Worm (Caenorhabditis elegans) whole organism, young adult: ENCODE results near the gene sart-3.
A peak's percentile ranks its signal among the peaks of the same experiment; 100 is the strongest.

Source experiments
- B0019.2 ChIP-seq: fragments of 200-800 bp; sonication (Bioruptor generic); conservative IDR thresholded peaks from 2 replicates; pipeline ENCODE4 v1.3.6; 2022; ENCODE audit warnings: missing genetic modification reagents, missing genetic modification characterization, missing compliant biosample characterization
- B0261.1 ChIP-seq: sonication (generic microtip); optimal IDR thresholded peaks from 2 replicates; lab custom pipeline; 2016; ENCODE audit warnings: mild to moderate bottlenecking, missing genetic modification characterization, moderate library complexity, missing compliant biosample characterization
- D2030.7 ChIP-seq: fragments of 200-800 bp; sonication (Bioruptor generic); IDR thresholded peaks from 2 replicates; pipeline ENCODE4 v1.3.6; 2022; ENCODE audit warnings: missing genetic modification reagents, missing genetic modification characterization, missing compliant biosample characterization
- F10E7.11 ChIP-seq: sonication (generic microtip); optimal IDR thresholded peaks from 2 replicates; lab custom pipeline; 2017; ENCODE audit warnings: mild to moderate bottlenecking, missing genetic modification characterization, moderate library complexity, missing compliant biosample characterization
- F23B12.7 ChIP-seq: sonication (generic microtip); optimal IDR thresholded peaks from 2 replicates; lab custom pipeline; 2017; ENCODE audit warnings: missing genetic modification characterization, mild to moderate bottlenecking, missing compliant biosample characterization, antibody characterized with exemption, moderate library complexity; ENCODE audit not compliant: insufficient read depth
- F33H1.4 ChIP-seq: fragments of 200-800 bp; sonication (Bioruptor generic); IDR thresholded peaks from 2 replicates; pipeline ENCODE4 v1.3.6; 2022; ENCODE audit warnings: missing genetic modification reagents, missing genetic modification characterization, missing compliant biosample characterization
- F37B4.10 ChIP-seq: fragments of 200-800 bp; sonication (Bioruptor generic); IDR thresholded peaks from 2 replicates; pipeline ENCODE4 v1.3.6; 2022; ENCODE audit warnings: missing genetic modification characterization, missing compliant biosample characterization
- F39B2.1 ChIP-seq: fragments of 200-800 bp; sonication (Bioruptor generic); IDR thresholded peaks from 2 replicates; pipeline ENCODE4 v1.3.6; 2022; ENCODE audit warnings: missing genetic modification reagents, missing genetic modification characterization, missing compliant biosample characterization
- Y53G8AR.9 ChIP-seq: fragments of 200-800 bp; sonication (Bioruptor generic); conservative IDR thresholded peaks from 2 replicates; pipeline ENCODE4 v1.3.6; 2022; ENCODE audit warnings: missing genetic modification reagents, missing genetic modification characterization, missing compliant biosample characterization
- Y95B8A.8 ChIP-seq: fragments of 200-800 bp; sonication (Bioruptor generic); IDR thresholded peaks from 2 replicates; pipeline ENCODE4 v1.3.6; 2022; ENCODE audit warnings: missing genetic modification reagents, missing genetic modification characterization, missing compliant biosample characterization
- aptf-2 ChIP-seq: fragments of 200-800 bp; sonication (Bioruptor generic); conservative IDR thresholded peaks from 2 replicates; pipeline ENCODE4 v1.3.6; 2022; ENCODE audit warnings: missing genetic modification reagents, missing genetic modification characterization, missing compliant biosample characterization
- aptf-3 ChIP-seq: fragments of 200-800 bp; sonication (Bioruptor generic); IDR thresholded peaks from 2 replicates; pipeline ENCODE4 v1.3.6; 2022; ENCODE audit warnings: missing genetic modification characterization, missing compliant biosample characterization
- athp-1 ChIP-seq: sonication (generic microtip); optimal IDR thresholded peaks from 2 replicates; lab custom pipeline; 2017; ENCODE audit warnings: mild to moderate bottlenecking, missing genetic modification characterization, missing compliant biosample characterization
- attf-6 ChIP-seq: fragments of 200-800 bp; sonication (Bioruptor generic); IDR thresholded peaks from 2 replicates; pipeline ENCODE4 v1.3.6; 2022; ENCODE audit warnings: missing genetic modification reagents, missing genetic modification characterization, missing compliant biosample characterization
- ccch-3 ChIP-seq: fragments of 200-800 bp; sonication (Bioruptor generic); optimal IDR thresholded peaks from 2 replicates; lab custom pipeline; 2018; ENCODE audit warnings: mild to moderate bottlenecking, missing genetic modification characterization, missing compliant biosample characterization
- ceh-100 ChIP-seq: fragments of 200-800 bp; sonication (Bioruptor generic); IDR thresholded peaks from 2 replicates; pipeline ENCODE4 v1.3.6; 2022; ENCODE audit warnings: missing genetic modification reagents, missing genetic modification characterization, missing compliant biosample characterization
- dox-1 ChIP-seq: fragments of 200-800 bp; sonication (Bioruptor generic); IDR thresholded peaks from 2 replicates; pipeline ENCODE4 v1.3.6; 2022; ENCODE audit warnings: missing genetic modification reagents, missing genetic modification characterization, missing compliant biosample characterization
- dpl-1 ChIP-seq: fragments of 150-350 bp; optimal IDR thresholded peaks from 2 replicates; lab custom pipeline; 2014; ENCODE audit warnings: missing biosample characterization, missing genetic modification reagents, missing genetic modification characterization
- efl-1 ChIP-seq: fragments of 150-350 bp; optimal IDR thresholded peaks from 2 replicates; lab custom pipeline; 2014; ENCODE audit warnings: missing biosample characterization, missing genetic modification reagents, missing genetic modification characterization
- egl-44 ChIP-seq: fragments of 200-800 bp; sonication (Bioruptor generic); IDR thresholded peaks from 2 replicates; pipeline ENCODE4 v1.3.6; 2022; ENCODE audit warnings: missing genetic modification reagents, missing genetic modification characterization, missing compliant biosample characterization
- ekl-4 ChIP-seq: fragments of 200-800 bp; sonication (Bioruptor generic); IDR thresholded peaks from 2 replicates; pipeline ENCODE4 v1.3.6; 2022; ENCODE audit warnings: missing genetic modification reagents, missing genetic modification characterization, missing compliant biosample characterization
- fkh-3 ChIP-seq: sonication (generic microtip); optimal IDR thresholded peaks from 2 replicates; lab custom pipeline; 2016; ENCODE audit warnings: mild to moderate bottlenecking, missing genetic modification characterization, missing compliant biosample characterization
- hmg-1.2 ChIP-seq: fragments of 200-800 bp; sonication (Bioruptor generic); IDR thresholded peaks from 2 replicates; pipeline ENCODE4 v1.3.6; 2022; ENCODE audit warnings: missing genetic modification reagents, missing genetic modification characterization, missing compliant biosample characterization
- hrde-1 ChIP-seq: sonication (generic microtip); optimal IDR thresholded peaks from 2 replicates; lab custom pipeline; 2016; ENCODE audit warnings: missing genetic modification characterization, mild to moderate bottlenecking, missing compliant biosample characterization, moderate library complexity, missing genotype, missing genetic modification reagents, borderline replicate concordance
- hsf-1 ChIP-seq: fragments of 200-800 bp; sonication (Bioruptor generic); IDR thresholded peaks from 2 replicates; pipeline ENCODE4 v1.3.6; 2022; ENCODE audit warnings: missing genetic modification reagents, missing genetic modification characterization, missing compliant biosample characterization
- lin-26 ChIP-seq: fragments of 200-800 bp; sonication (Bioruptor generic); IDR thresholded peaks from 2 replicates; pipeline ENCODE4 v1.3.6; 2022; ENCODE audit warnings: missing genetic modification reagents, missing genetic modification characterization, missing compliant biosample characterization
- lin-40 ChIP-seq: sonication (generic microtip); optimal IDR thresholded peaks from 2 replicates; lab custom pipeline; 2016; ENCODE audit warnings: missing genetic modification characterization, mild to moderate bottlenecking, missing compliant biosample characterization, missing genotype, missing genetic modification reagents
- lsl-1 ChIP-seq: fragments of 200-800 bp; sonication (Bioruptor generic); optimal IDR thresholded peaks from 2 replicates; lab custom pipeline; 2018; ENCODE audit warnings: mild to moderate bottlenecking, missing genetic modification characterization, moderate library complexity, missing compliant biosample characterization
- madf-3 ChIP-seq: fragments of 200-800 bp; sonication (Bioruptor generic); IDR thresholded peaks from 2 replicates; pipeline ENCODE4 v1.3.6; 2022; ENCODE audit warnings: missing genetic modification reagents, missing genetic modification characterization, missing compliant biosample characterization
- madf-6 ChIP-seq: fragments of 200-800 bp; sonication (Bioruptor generic); IDR thresholded peaks from 2 replicates; pipeline ENCODE4 v1.3.6; 2022; ENCODE audit warnings: missing genetic modification reagents, missing genetic modification characterization, missing compliant biosample characterization
- nhr-120 ChIP-seq: fragments of 200-800 bp; sonication (Bioruptor generic); IDR thresholded peaks from 2 replicates; pipeline ENCODE4 v1.3.6; 2022; ENCODE audit warnings: missing genetic modification characterization, missing compliant biosample characterization
- pbrm-1 ChIP-seq: fragments of 200-800 bp; sonication (Bioruptor generic); IDR thresholded peaks from 2 replicates; pipeline ENCODE4 v1.3.6; 2022; ENCODE audit warnings: missing genetic modification reagents, missing genetic modification characterization, missing compliant biosample characterization
- rcor-1 ChIP-seq: fragments of 200-800 bp; sonication (Bioruptor generic); IDR thresholded peaks from 2 replicates; pipeline ENCODE4 v1.3.6; 2022; ENCODE audit warnings: missing genetic modification reagents, missing genetic modification characterization, missing compliant biosample characterization
- snpc-1.1 ChIP-seq: sonication (generic microtip); optimal IDR thresholded peaks from 2 replicates; lab custom pipeline; 2017; ENCODE audit warnings: missing genetic modification characterization, mild to moderate bottlenecking, missing compliant biosample characterization, antibody characterized with exemption, moderate library complexity, missing genotype, missing genetic modification reagents; ENCODE audit not compliant: insufficient read depth
- snpc-1.3 ChIP-seq: sonication (generic microtip); optimal IDR thresholded peaks from 2 replicates; lab custom pipeline; 2017; ENCODE audit warnings: missing genetic modification characterization, mild to moderate bottlenecking, missing compliant biosample characterization, antibody characterized with exemption, moderate library complexity, missing genotype, missing genetic modification reagents; ENCODE audit not compliant: insufficient read depth
- somi-1 ChIP-seq: fragments of 200-800 bp; sonication (Bioruptor generic); optimal IDR thresholded peaks from 2 replicates; lab custom pipeline; 2018; ENCODE audit warnings: mild to moderate bottlenecking, missing genetic modification characterization, missing compliant biosample characterization
- tbp1 ChIP-seq: fragments of 200-800 bp; sonication (Bioruptor generic); optimal IDR thresholded peaks from 2 replicates; lab custom pipeline; 2018; ENCODE audit warnings: mild to moderate bottlenecking, missing genetic modification characterization, missing compliant biosample characterization
- tlf-1 ChIP-seq: fragments of 200-800 bp; sonication (Bioruptor generic); optimal IDR thresholded peaks from 2 replicates; lab custom pipeline; 2018; ENCODE audit warnings: mild to moderate bottlenecking, missing genetic modification characterization, missing compliant biosample characterization
- unc-130 ChIP-seq: sonication (generic microtip); optimal IDR thresholded peaks from 2 replicates; lab custom pipeline; 2016; ENCODE audit warnings: missing genetic modification reagents, missing genetic modification characterization, missing compliant biosample characterization
- ztf-25 ChIP-seq: fragments of 200-800 bp; sonication (Bioruptor generic); IDR thresholded peaks from 2 replicates; pipeline ENCODE4 v1.3.6; 2022; ENCODE audit warnings: missing genetic modification reagents, missing genetic modification characterization, missing compliant biosample characterization
- ztf-26 ChIP-seq: sonication (generic microtip); optimal IDR thresholded peaks from 2 replicates; lab custom pipeline; 2017; ENCODE audit warnings: missing genetic modification characterization, missing compliant biosample characterization
- ztf-6 ChIP-seq: fragments of 200-800 bp; sonication (Bioruptor generic); IDR thresholded peaks from 2 replicates; pipeline ENCODE4 v1.3.6; 2022; ENCODE audit warnings: missing genetic modification reagents, missing genetic modification characterization, missing compliant biosample characterization

The sart-3 gene

DNA sequence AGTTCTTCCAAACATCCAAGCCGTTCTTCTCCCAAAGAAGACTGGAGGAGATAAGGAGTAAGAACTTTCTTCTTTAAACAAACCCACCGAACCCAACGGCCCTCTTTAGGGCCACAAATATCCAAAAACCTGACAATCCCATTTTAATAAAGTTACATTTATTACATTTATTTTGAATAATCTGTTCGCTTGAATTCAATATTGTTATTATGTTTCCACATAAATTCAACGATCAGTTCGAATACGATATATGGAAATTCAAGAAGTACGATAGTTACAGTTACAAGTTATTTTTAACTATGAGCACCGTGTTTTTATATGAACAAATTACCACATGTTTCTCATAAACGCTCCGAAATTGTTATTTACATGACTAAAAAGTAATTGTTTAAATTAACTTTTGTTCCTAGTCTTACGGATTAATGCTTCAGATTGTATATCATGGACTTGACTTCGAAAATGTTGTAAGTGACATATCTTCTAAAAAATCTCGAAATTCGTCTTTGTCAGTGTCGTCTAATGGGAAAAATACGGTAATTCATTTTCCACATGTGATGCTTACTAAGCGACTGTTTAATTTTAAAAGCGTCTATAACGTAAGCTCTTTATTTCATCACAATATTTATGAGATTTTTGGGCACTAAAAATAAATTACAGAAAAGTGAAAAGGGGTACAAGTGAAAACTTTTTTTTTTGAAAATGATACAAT lies 8.1 kb upstream of the sart-3 start (continued):
- peak; percentile 37; the same call in 1 of the 2 replicates for TF ChIP-seq rcor-1 (GFP tag; lab: Robert Waterston, UW)
- TF ChIP-seq B0019.2 (GFP tag; lab: Robert Waterston, UW) = peak; percentile 49; the same call in 1 of the 2 replicates
- peak; percentile 6 for TF ChIP-seq snpc-1.1
- TF ChIP-seq fkh-3 = no peak
- TF ChIP-seq tlf-1 = peak; percentile 7
- no peak for TF ChIP-seq nhr-120 (GFP tag; lab: Robert Waterston, UW)
- peak; percentile 19 for TF ChIP-seq lsl-1 (GFP tag; lab: Kevin White, UChicago)
- TF ChIP-seq madf-6 = peak; percentile 71
- TF ChIP-seq efl-1 (GFP tag; lab: Kevin White, UChicago) = peak; percentile 2
- peak; percentile 50; the same call in 1 of the 2 replicates for TF ChIP-seq pbrm-1 (GFP tag; lab: Robert Waterston, UW)
- peak; percentile 51 for TF ChIP-seq D2030.7 (GFP tag; lab: Robert Waterston, UW)
- peak; percentile 93 for TF ChIP-seq hrde-1 (tag; lab: Kevin White, UChicago)
- peak; percentile 64; the same call in 1 of the 2 replicates for TF ChIP-seq egl-44 (GFP tag; lab: Robert Waterston, UW)
- TF ChIP-seq ztf-6 (GFP tag; lab: Robert Waterston, UW) = no peak
- TF ChIP-seq ekl-4 (GFP tag; lab: Robert Waterston, UW) = 0 out of 2 replicates have a peak, but pooled peaks have one; percentile 53
- TF ChIP-seq madf-3 (GFP tag; lab: Robert Waterston, UW) = 0 out of 2 replicates have a peak, but pooled peaks have one; percentile 6
- peak; percentile 81 for TF ChIP-seq dox-1 (GFP tag; lab: Robert Waterston, UW)
- peak; percentile 65 for TF ChIP-seq snpc-1.3 (tag; lab: Kevin White, UChicago)
- no peak for TF ChIP-seq somi-1 (GFP tag; lab: Kevin White, UChicago)
- 0 out of 2 replicates have a peak, but pooled peaks have one; percentile 13 for TF ChIP-seq F37B4.10
- peak; percentile 7 for TF ChIP-seq tbp1
- TF ChIP-seq B0261.1 (tag; lab: Kevin White, UChicago) = no peak
- peak; percentile 82; the same call in 1 of the 2 replicates for TF ChIP-seq Y95B8A.8 (GFP tag; lab: Robert Waterston, UW)
- no peak for TF ChIP-seq ztf-26
- peak; percentile 63 for TF ChIP-seq Y53G8AR.9
- TF ChIP-seq, all 124 proteins: peak for 34

DNA sequence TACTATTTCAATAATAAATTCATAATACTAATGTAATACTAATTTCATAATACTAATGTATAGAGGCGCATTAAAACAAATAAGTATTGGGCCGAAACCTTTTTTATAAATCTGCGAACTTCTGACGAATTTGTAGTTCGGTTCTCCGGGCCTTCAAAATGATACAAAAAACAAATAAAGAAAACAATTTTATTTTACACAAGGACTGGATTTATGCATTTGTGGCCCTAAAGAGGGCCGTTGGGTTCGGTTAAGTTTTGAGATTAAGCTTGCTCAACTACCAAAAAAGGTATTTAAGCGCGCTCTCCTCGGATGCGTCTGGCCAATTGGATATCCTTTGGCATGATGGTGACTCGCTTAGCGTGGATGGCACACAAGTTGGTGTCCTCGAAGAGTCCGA lies 4.8 kb upstream of the sart-3 start:
- TF ChIP-seq attf-6 (GFP tag; lab: Robert Waterston, UW) (peak; percentile 83), Y95B8A.8 (GFP tag; lab: Robert Waterston, UW) (peak; percentile 74; the same call in 1 of the 2 replicates), hmg-1.2 (GFP tag; lab: Robert Waterston, UW) (peak; percentile 36; the same call in 1 of the 2 replicates), hsf-1 (GFP tag; lab: Robert Waterston, UW) (peak; percentile 63), F33H1.4 (peak; percentile 32; the same call in 1 of the 2 replicates), madf-3 (GFP tag; lab: Robert Waterston, UW) (0 out of 2 replicates have a peak, but pooled peaks have one; percentile 16), ztf-25 (0 out of 2 replicates have a peak, but pooled peaks have one; percentile 23), F39B2.1 (GFP tag; lab: Robert Waterston, UW) (peak; percentile 90), madf-6 (peak; percentile 70), Y53G8AR.9 (peak; percentile 66), dox-1 (GFP tag; lab: Robert Waterston, UW) (peak; percentile 63), lin-26 (GFP tag; lab: Robert Waterston, UW) (peak; percentile 85), ceh-100 (peak; percentile 22; the same call in 1 of the 2 replicates), egl-44 (GFP tag; lab: Robert Waterston, UW) (peak; percentile 82), rcor-1 (GFP tag; lab: Robert Waterston, UW) (peak; percentile 55), ekl-4 (GFP tag; lab: Robert Waterston, UW) (peak; percentile 82)

DNA sequence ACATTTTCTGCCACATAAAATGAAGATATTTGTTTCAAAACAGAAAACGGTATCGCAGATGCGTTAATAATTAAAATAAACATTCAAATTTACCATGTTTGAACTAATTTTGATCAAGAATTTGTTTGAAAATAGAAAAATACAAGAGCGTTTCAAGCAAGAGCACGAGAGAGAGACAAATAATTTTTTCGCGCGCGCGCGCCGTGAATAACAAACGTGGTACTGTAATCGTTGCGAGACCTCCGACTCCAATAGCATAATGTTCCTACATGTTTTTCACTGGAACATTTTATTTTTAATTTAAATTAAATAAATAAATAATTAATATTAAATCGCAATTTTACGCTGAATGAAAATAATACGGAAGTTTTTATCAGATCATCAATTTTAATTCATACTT lies 4.3 kb upstream of the sart-3 start, which contains the start of gene F54E12.2:
TSS of gene F54E12.2 (minus strand) at position 164 of the 400 bp plus-strand sequence.
- TF ChIP-seq pbrm-1 (GFP tag; lab: Robert Waterston, UW) (peak; percentile 78), F10E7.11 (tag; lab: Kevin White, UChicago) (no peak), lin-40 (tag; lab: Kevin White, UChicago) (no peak), D2030.7 (GFP tag; lab: Robert Waterston, UW) (peak; percentile 98), athp-1 (tag; lab: Kevin White, UChicago) (peak; percentile 38), ccch-3 (GFP tag; lab: Kevin White, UChicago) (no peak), aptf-2 (GFP tag; lab: Robert Waterston, UW) (0 out of 2 replicates have a peak, but pooled peaks have one; percentile 48), snpc-1.3 (tag; lab: Kevin White, UChicago) (peak; percentile 88), aptf-3 (GFP tag; lab: Robert Waterston, UW) (no peak), F23B12.7 (tag; lab: Kevin White, UChicago) (peak; percentile 7), ceh-100 (peak; percentile 45; the same call in 1 of the 2 replicates), unc-130 (GFP tag; lab: Kevin White, UChicago) (peak; percentile 90), dpl-1 (GFP tag; lab: Kevin White, UChicago) (peak; percentile 94), lsl-1 (GFP tag; lab: Kevin White, UChicago) (peak; percentile 97), F39B2.1 (GFP tag; lab: Robert Waterston, UW) (peak; percentile 88; the same call in 1 of the 2 replicates)
